Worm (Caenorhabditis elegans): ENCODE measurements around the gene F54A3.2.

The F54A3.2 gene

ce11 chrII:2300861-2301260 lies 57.4 kb downstream of the F54A3.2 start, which contains the start of gene B0281.5:
B0281.5 (minus strand) TSS chrII:2300961.
- TF ChIP-seq unc-62 (GFP tag; optimal IDR thresholded peaks at IDR 0.05), result no peak

- TF ChIP-seq unc-62 (GFP tag; optimal IDR thresholded peaks at IDR 0.05), result no peak
These were observed 58.9 kb downstream of the F54A3.2 start, which contains the start of gene B0281.6 for ce11 chrII:2302330-2302729. B0281.6 (minus strand) TSS chrII:2302430.

All from whole organism, dauer.